Fruit fly (Drosophila melanogaster) whole organism, embryonic: Measurements from ENCODE around the gene Vsp37A.
A peak's percentile ranks its signal among the peaks of the same experiment; 100 is the strongest.

Source experiments
- Blimp-1 ChIP-seq: fragments of 200-800 bp; sonication (Bioruptor generic); optimal IDR thresholded peaks from 3 replicates; lab custom pipeline; 2018; ENCODE audit warnings: missing biosample characterization, missing genetic modification characterization, mild to moderate bottlenecking, moderate library complexity, missing genetic modification reagents
- CG12299 ChIP-seq: fragments of 200-800 bp; sonication (Bioruptor generic); optimal IDR thresholded peaks from 2 replicates; lab custom pipeline; 2018; ENCODE audit warnings: missing biosample characterization, mild to moderate bottlenecking, missing genetic modification characterization
- CG12942 ChIP-seq: fragments of 200-800 bp; sonication (Bioruptor generic); optimal IDR thresholded peaks from 3 replicates; lab custom pipeline; 2016; ENCODE audit warnings: missing biosample characterization, missing genetic modification characterization
- CG13424 ChIP-seq: fragments of 200-800 bp; sonication (Bioruptor generic); optimal IDR thresholded peaks from 2 replicates; lab custom pipeline; 2019; ENCODE audit warnings: missing biosample characterization, mild to moderate bottlenecking, missing genetic modification characterization, moderate library complexity
- CG13624 ChIP-seq: fragments of 200-800 bp; sonication (Bioruptor generic); optimal IDR thresholded peaks from 2 replicates; lab custom pipeline; 2016; ENCODE audit warnings: missing biosample characterization, missing genetic modification characterization
- CG1529 ChIP-seq: fragments of 200-800 bp; sonication (Bioruptor generic); optimal IDR thresholded peaks from 3 replicates; lab custom pipeline; 2018; ENCODE audit warnings: missing biosample characterization, missing genetic modification characterization
- CG15479 ChIP-seq: fragments of 200-800 bp; sonication (Bioruptor generic); optimal IDR thresholded peaks from 3 replicates; lab custom pipeline; 2019; ENCODE audit warnings: missing biosample characterization, mild to moderate bottlenecking, missing genetic modification characterization, moderate library complexity
- CG17568 ChIP-seq: fragments of 200-800 bp; sonication (Bioruptor generic); optimal IDR thresholded peaks from 2 replicates; lab custom pipeline; 2018; ENCODE audit warnings: missing biosample characterization, mild to moderate bottlenecking, missing genetic modification characterization, moderate library complexity
- CG18619 ChIP-seq: fragments of 200-800 bp; sonication (Bioruptor generic); optimal IDR thresholded peaks from 3 replicates; lab custom pipeline; 2017; ENCODE audit warnings: missing biosample characterization, mild to moderate bottlenecking, missing genetic modification characterization
- CG32532 ChIP-seq: fragments of 200-800 bp; sonication (Bioruptor generic); IDR thresholded peaks from 2 replicates; pipeline ENCODE4 v1.3.6; 2022; ENCODE audit warnings: missing biosample characterization, missing genetic modification characterization
- CG6272 ChIP-seq: fragments of 200-800 bp; sonication (Bioruptor generic); IDR thresholded peaks from 2 replicates; pipeline ENCODE4 v1.3.6; 2022; ENCODE audit warnings: missing biosample characterization, missing genetic modification characterization
- CG9215 ChIP-seq: fragments of 200-800 bp; sonication (Bioruptor generic); IDR thresholded peaks from 2 replicates; pipeline ENCODE4 v1.3.6; 2022; ENCODE audit warnings: missing biosample characterization, missing genetic modification characterization
- Deaf1 ChIP-seq: fragments of 200-800 bp; optimal IDR thresholded peaks from 3 replicates; lab custom pipeline; 2019; ENCODE audit warnings: missing biosample characterization, mild to moderate bottlenecking, missing genetic modification characterization, moderate library complexity
- E2f1 ChIP-seq: fragments of 200-800 bp; sonication (Bioruptor generic); IDR thresholded peaks from 2 replicates; pipeline ENCODE4 v1.3.6; 2022; ENCODE audit warnings: missing biosample characterization, missing genetic modification characterization
- Ets65A ChIP-seq: fragments of 200-800 bp; sonication (Bioruptor generic); peaks from one replicate; lab custom pipeline; 2016; ENCODE audit warnings: missing biosample characterization, missing genetic modification characterization
- H15 ChIP-seq: fragments of 200-800 bp; sonication (Bioruptor generic); IDR thresholded peaks from 3 replicates; pipeline ENCODE4 v1.3.6; 2022; ENCODE audit warnings: missing biosample characterization, missing genetic modification characterization
- Hr39 ChIP-seq: fragments of >200 bp; optimal IDR thresholded peaks from 2 replicates; lab custom pipeline; 2017
- NC2α ChIP-seq: fragments of 200-800 bp; sonication (Bioruptor generic); optimal IDR thresholded peaks from 2 replicates; lab custom pipeline; 2016; ENCODE audit warnings: missing biosample characterization, missing genetic modification characterization
- Nf-YC ChIP-seq: fragments of 200-800 bp; optimal IDR thresholded peaks from 3 replicates; lab custom pipeline; 2019; ENCODE audit warnings: missing biosample characterization, mild to moderate bottlenecking, missing genetic modification characterization, moderate library complexity
- Pdp1 ChIP-seq, 2 experiments: fragments of 200-800 bp; sonication (Bioruptor generic); optimal IDR thresholded peaks; 3 replicates each; lab custom pipeline; 2016; ENCODE audit warnings: missing biosample characterization in 2 of 2, missing genetic modification characterization in 2 of 2, mild to moderate bottlenecking in 1 of 2, moderate library complexity in 1 of 2
- cas ChIP-seq: fragments of 200-800 bp; sonication (Bioruptor generic); IDR thresholded peaks from 2 replicates; pipeline ENCODE4 v1.3.6; 2022; ENCODE audit warnings: missing biosample characterization, missing genetic modification characterization
- cato ChIP-seq: fragments of 200-800 bp; sonication (Bioruptor generic); optimal IDR thresholded peaks from 2 replicates; lab custom pipeline; 2016; ENCODE audit warnings: missing biosample characterization, missing genetic modification characterization, borderline replicate concordance
- cg ChIP-seq: fragments of 200-800 bp; sonication (Bioruptor generic); optimal IDR thresholded peaks from 3 replicates; lab custom pipeline; 2019; ENCODE audit warnings: missing biosample characterization, mild to moderate bottlenecking, missing genetic modification characterization, moderate library complexity
- dan ChIP-seq: fragments of 200-800 bp; sonication (Bioruptor generic); IDR thresholded peaks from 2 replicates; pipeline ENCODE4 v1.3.6; 2022; ENCODE audit warnings: missing biosample characterization, missing genetic modification characterization
- dmrt11E ChIP-seq: fragments of 200-800 bp; sonication (Bioruptor generic); optimal IDR thresholded peaks from 3 replicates; lab custom pipeline; 2018; ENCODE audit warnings: missing biosample characterization, mild to moderate bottlenecking, missing genetic modification characterization, moderate library complexity
- esg ChIP-seq: fragments of 200-800 bp; sonication (Bioruptor generic); conservative IDR thresholded peaks from 2 replicates; pipeline ENCODE4 v1.3.6; 2022; ENCODE audit warnings: missing biosample characterization, missing genetic modification characterization
- ewg ChIP-seq: fragments of 200-800 bp; sonication (Bioruptor generic); optimal IDR thresholded peaks from 3 replicates; lab custom pipeline; 2017; ENCODE audit warnings: mild to moderate bottlenecking, missing biosample characterization, missing genetic modification reagents, missing genetic modification characterization
- gcm ChIP-seq: fragments of 200-800 bp; sonication (Bioruptor generic); optimal IDR thresholded peaks from 2 replicates; lab custom pipeline; 2019; ENCODE audit warnings: missing biosample characterization, mild to moderate bottlenecking, missing genetic modification characterization, moderate library complexity
- gem ChIP-seq: fragments of 200-800 bp; sonication (Bioruptor generic); optimal IDR thresholded peaks from 2 replicates; lab custom pipeline; 2019; ENCODE audit warnings: missing biosample characterization, mild to moderate bottlenecking, missing genetic modification characterization, moderate library complexity
- ham ChIP-seq: fragments of 200-800 bp; sonication (Bioruptor generic); IDR thresholded peaks from 2 replicates; pipeline ENCODE4 v1.3.6; 2022; ENCODE audit warnings: missing biosample characterization, missing genetic modification characterization
- hth ChIP-seq: fragments of >200 bp; optimal IDR thresholded peaks from 2 replicates; lab custom pipeline; 2017; ENCODE audit warnings: inconsistent platforms
- onecut ChIP-seq: fragments of 200-800 bp; sonication (Bioruptor generic); IDR thresholded peaks from 2 replicates; pipeline ENCODE4 v1.3.6; 2022; ENCODE audit warnings: missing biosample characterization, missing genetic modification characterization
- pros ChIP-seq: fragments of 200-800 bp; sonication (Bioruptor generic); optimal IDR thresholded peaks from 3 replicates; lab custom pipeline; 2019; ENCODE audit warnings: missing biosample characterization, mild to moderate bottlenecking, missing genetic modification characterization, moderate library complexity
- pzg ChIP-seq: fragments of 200-800 bp; sonication (Bioruptor generic); optimal IDR thresholded peaks from 3 replicates; lab custom pipeline; 2018; ENCODE audit warnings: missing biosample characterization, mild to moderate bottlenecking, missing genetic modification characterization, moderate library complexity
- run ChIP-seq: fragments of 200-800 bp; sonication (Bioruptor generic); optimal IDR thresholded peaks from 3 replicates; lab custom pipeline; 2018; ENCODE audit warnings: missing biosample characterization, mild to moderate bottlenecking, missing genetic modification characterization
- sc ChIP-seq, 3 experiments: fragments of >200 bp in 2 of 3; fragments of 200-800 bp in 1 of 3; sonication (Bioruptor generic) in 1 of 3; optimal IDR thresholded peaks; 2 replicates in 2 of 3; 3 replicates in 1 of 3; lab custom pipeline; 2017; ENCODE audit warnings: mild to moderate bottlenecking in 1 of 3, missing biosample characterization in 1 of 3, missing genetic modification characterization in 1 of 3, missing genetic modification reagents in 1 of 3
- sd ChIP-seq: fragments of 200-800 bp; sonication (Bioruptor generic); optimal IDR thresholded peaks from 3 replicates; lab custom pipeline; 2018; ENCODE audit warnings: missing biosample characterization, mild to moderate bottlenecking, missing genetic modification characterization, moderate library complexity
- sens ChIP-seq: fragments of 200-800 bp; sonication (Bioruptor generic); peaks from one replicate; lab custom pipeline; 2016; ENCODE audit warnings: missing biosample characterization, missing genetic modification characterization
- seq ChIP-seq: fragments of 200-800 bp; sonication (Bioruptor generic); IDR thresholded peaks from 2 replicates; pipeline ENCODE4 v1.3.6; 2022; ENCODE audit warnings: missing biosample characterization, missing genetic modification characterization
- so ChIP-seq: fragments of 200-800 bp; sonication (Bioruptor generic); IDR thresholded peaks from 3 replicates; pipeline ENCODE4 v1.3.6; 2022; ENCODE audit warnings: missing biosample characterization, missing genetic modification characterization
- sr ChIP-seq: fragments of 200-800 bp; sonication (Bioruptor generic); IDR thresholded peaks from 3 replicates; pipeline ENCODE4 v1.3.6; 2022; ENCODE audit warnings: missing biosample characterization, missing genetic modification characterization
- stc ChIP-seq: fragments of 200-800 bp; sonication (Bioruptor generic); IDR thresholded peaks from 2 replicates; pipeline ENCODE4 v1.3.6; 2022; ENCODE audit warnings: missing biosample characterization, missing genetic modification characterization
- tll ChIP-seq, 2 experiments: fragments of 200-800 bp in 1 of 2; fragments of >200 bp in 1 of 2; sonication (Bioruptor generic) in 1 of 2; optimal IDR thresholded peaks; 2 replicates each; lab custom pipeline; 2017 to 2019; ENCODE audit warnings: missing biosample characterization in 2 of 2, missing genetic modification characterization in 2 of 2, mild to moderate bottlenecking in 1 of 2, moderate library complexity in 1 of 2
- trem ChIP-seq: fragments of 200-800 bp; optimal IDR thresholded peaks from 3 replicates; lab custom pipeline; 2019; ENCODE audit warnings: missing biosample characterization, mild to moderate bottlenecking, missing genetic modification characterization, moderate library complexity
- trh ChIP-seq: fragments of 200-800 bp; sonication (Bioruptor generic); optimal IDR thresholded peaks from 2 replicates; lab custom pipeline; 2016; ENCODE audit warnings: missing biosample characterization, missing genetic modification characterization
- twi ChIP-seq: fragments of 200-800 bp; optimal IDR thresholded peaks from 2 replicates; lab custom pipeline; 2019; ENCODE audit warnings: missing biosample characterization, mild to moderate bottlenecking, missing genetic modification characterization, moderate library complexity
- tx ChIP-seq: fragments of 200-800 bp; sonication (Bioruptor generic); optimal IDR thresholded peaks from 2 replicates; lab custom pipeline; 2016; ENCODE audit warnings: missing biosample characterization, missing genetic modification characterization
- wdn ChIP-seq: fragments of 200-800 bp; sonication (Bioruptor generic); IDR thresholded peaks from 2 replicates; pipeline ENCODE4 v1.3.6; 2022; ENCODE audit warnings: missing biosample characterization, missing genetic modification characterization
- zen ChIP-seq: fragments of 200-800 bp; sonication (Bioruptor generic); optimal IDR thresholded peaks from 3 replicates; lab custom pipeline; 2018; ENCODE audit warnings: missing biosample characterization, mild to moderate bottlenecking, missing genetic modification characterization, moderate library complexity

Vsp37A gene

dm6 chrX:590479-590878 lies 30.9 kb upstream of the Vsp37A start (continued):
- TF ChIP-seq wdn (GFP tag; lab: Robert Waterston, UW) (no peak), Nf-YC (tag; lab: Kevin White, UChicago) (peak; percentile 98), trh (GFP tag; lab: Kevin White, UChicago) (no peak), hth (lab: Kevin White, UChicago) (no peak), gcm (GFP tag; lab: Kevin White, UChicago) (no peak), sc (optimal IDR thresholded peaks at IDR 0.05; lab: Kevin White, UChicago) (no peak), sc (GFP tag; optimal IDR thresholded peaks at IDR 0.05; lab: Kevin White, UChicago) (no peak), cg (GFP tag; lab: Kevin White, UChicago) (peak; percentile 93), dan (no peak), CG18619 (GFP tag; lab: Kevin White, UChicago) (no peak), ham (GFP tag; lab: Robert Waterston, UW) (no peak), so (GFP tag; lab: Robert Waterston, UW) (no peak), tll (GFP tag; optimal IDR thresholded peaks at IDR 0.05; lab: Kevin White, UChicago) (peak in 1 of 2 experiments; percentile 11), dmrt11E (no peak), ewg (GFP tag; lab: Kevin White, UChicago) (peak; percentile 36), seq (GFP tag; lab: Robert Waterston, UW) (peak; percentile 74; the same call in 1 of the 2 replicates), CG32532 (GFP tag; lab: Robert Waterston, UW) (no peak), CG13424 (tag; lab: Kevin White, UChicago) (no peak), pros (GFP tag; lab: Kevin White, UChicago) (peak; percentile 86), CG6272 (no peak), Deaf1 (tag; lab: Kevin White, UChicago) (peak; percentile 60), Ets65A (GFP tag; lab: Kevin White, UChicago) (no peak), pzg (no peak), Pdp1 (GFP tag; optimal IDR thresholded peaks at IDR 0.05; lab: Kevin White, UChicago) (no peak)

- TF ChIP-seq tx (GFP tag; lab: Kevin White, UChicago) = no peak
- peak; percentile 93 for TF ChIP-seq twi (tag; lab: Kevin White, UChicago)
- TF ChIP-seq CG15479 = peak; percentile 92
- no peak for TF ChIP-seq NC2α (GFP tag; lab: Kevin White, UChicago)
- no peak for TF ChIP-seq CG9215
- TF ChIP-seq Blimp-1 = no peak
- peak; percentile 19 for TF ChIP-seq zen (tag; lab: Kevin White, UChicago)
- TF ChIP-seq onecut (GFP tag; lab: Robert Waterston, UW) = no peak
- TF ChIP-seq cas (GFP tag; lab: Robert Waterston, UW) = no peak
- no peak for TF ChIP-seq trem (tag; lab: Kevin White, UChicago)
- TF ChIP-seq tll (GFP tag; optimal IDR thresholded peaks at IDR 0.05; lab: Kevin White, UChicago) = peak in 1 of 2 experiments; percentile 92
Observed at dm6 chrX:592588-593288, 28.6 kb upstream of the Vsp37A start.

- TF ChIP-seq esg (no peak), sens (GFP tag; lab: Kevin White, UChicago) (peak; percentile 15), CG13624 (no peak), gem (no peak), stc (no peak), E2f1 (no peak), CG1529 (GFP tag; lab: Kevin White, UChicago) (no peak), CG12942 (GFP tag; lab: Kevin White, UChicago) (no peak), H15 (GFP tag; lab: Robert Waterston, UW) (no peak), CG12299 (tag; lab: Kevin White, UChicago) (no peak), CG17568 (GFP tag; lab: Kevin White, UChicago) (no peak), sd (tag; lab: Kevin White, UChicago) (no peak), sr (peak; percentile 73), cato (GFP tag; lab: Kevin White, UChicago) (no peak), Hr39 (lab: Kevin White, UChicago) (peak; percentile 97), run (no peak)
Observed at dm6 chrX:597057-597456, 24.3 kb upstream of the Vsp37A start.
